Fruit fly (Drosophila melanogaster): ENCODE results near the gene FarO.
A peak's percentile ranks its signal among the peaks of the same experiment; 100 is the strongest.

The FarO gene

dm6 chrX:2219899-2220298, 16.2 kb upstream of the FarO start (continued):
- TF ChIP-seq CG17186 (GFP tag; optimal IDR thresholded peaks at IDR 0.05), result no peak
- no peak for TF ChIP-seq gce (GFP tag; IDR thresholded peaks at IDR 0.05)
- no peak for TF ChIP-seq CG10366 (GFP tag; IDR thresholded peaks at IDR 0.05)
- TF ChIP-seq CG1529 (GFP tag; optimal IDR thresholded peaks at IDR 0.05), result no peak
- TF ChIP-seq CG3847 (GFP tag; IDR thresholded peaks at IDR 0.05), result no peak
- no peak for TF ChIP-seq CG4617 (GFP tag; optimal IDR thresholded peaks at IDR 0.05; ENCODE audit: borderline replicate concordance)
- no peak for TF ChIP-seq az2 (GFP tag; optimal IDR thresholded peaks at IDR 0.05)
- TF ChIP-seq eyg (GFP tag; optimal IDR thresholded peaks at IDR 0.05), result no peak
- TF ChIP-seq chm (GFP tag; IDR thresholded peaks at IDR 0.05), result no peak
- TF ChIP-seq lbe (GFP tag; optimal IDR thresholded peaks at IDR 0.05), result no peak
- no peak for TF ChIP-seq BtbVII (GFP tag; optimal IDR thresholded peaks at IDR 0.05)
- TF ChIP-seq dm (GFP tag; optimal IDR thresholded peaks at IDR 0.05), result no peak
- TF ChIP-seq pros (GFP tag; optimal IDR thresholded peaks at IDR 0.05), result no peak
- TF ChIP-seq ems (GFP tag; optimal IDR thresholded peaks at IDR 0.05), result no peak
- no peak for TF ChIP-seq CG10959 (GFP tag; IDR thresholded peaks at IDR 0.05)
- TF ChIP-seq CG10654 (GFP tag; optimal IDR thresholded peaks at IDR 0.05), result no peak
- no peak for TF ChIP-seq Bgb (GFP tag; IDR thresholded peaks at IDR 0.05; ENCODE audit: partially characterized antibody)
- no peak for TF ChIP-seq Myb (GFP tag; optimal IDR thresholded peaks at IDR 0.05)
- no peak for TF ChIP-seq chif (GFP tag; optimal IDR thresholded peaks at IDR 0.05)
- TF ChIP-seq CG13775 (GFP tag; optimal IDR thresholded peaks at IDR 0.05), result no peak
- no peak for TF ChIP-seq bbx (GFP tag; IDR thresholded peaks at IDR 0.05; ENCODE audit: partially characterized antibody)
- TF ChIP-seq NFAT (GFP tag; IDR thresholded peaks at IDR 0.05), result no peak
- no peak for TF ChIP-seq CG13123 (GFP tag; optimal IDR thresholded peaks at IDR 0.05)
- TF ChIP-seq ATbp (GFP tag; optimal IDR thresholded peaks at IDR 0.05), result peak; percentile 2
- TF ChIP-seq cato (GFP tag; optimal IDR thresholded peaks at IDR 0.05; ENCODE audit: borderline replicate concordance), result no peak
- TF ChIP-seq Hmr (GFP tag; optimal IDR thresholded peaks at IDR 0.05), result no peak
- TF ChIP-seq cg (GFP tag; optimal IDR thresholded peaks at IDR 0.05), result no peak
- no peak for TF ChIP-seq sr (GFP tag; IDR thresholded peaks at IDR 0.05)
- TF ChIP-seq CG10543 (GFP tag; optimal IDR thresholded peaks at IDR 0.05), result no peak
- TF ChIP-seq p53 (GFP tag; optimal IDR thresholded peaks at IDR 0.05), result no peak
- TF ChIP-seq CG6272 (GFP tag; IDR thresholded peaks at IDR 0.05), result no peak
- no peak for TF ChIP-seq CoRest (tag; optimal IDR thresholded peaks at IDR 0.05)
- TF ChIP-seq CG8281 (tag; optimal IDR thresholded peaks at IDR 0.05), result no peak
- no peak for TF ChIP-seq CG3163 (GFP tag; optimal IDR thresholded peaks at IDR 0.05)
- no peak for TF ChIP-seq peb (GFP tag; IDR thresholded peaks at IDR 0.05)
- TF ChIP-seq Bdp1 (GFP tag; optimal IDR thresholded peaks at IDR 0.05), result no peak
- no peak for TF ChIP-seq CG5245 (GFP tag; optimal IDR thresholded peaks at IDR 0.05)
- TF ChIP-seq gsb-n (tag; optimal IDR thresholded peaks at IDR 0.05), result no peak
- TF ChIP-seq dati (GFP tag; IDR thresholded peaks at IDR 0.05), result no peak
- no peak for TF ChIP-seq CG8089 (GFP tag; optimal IDR thresholded peaks at IDR 0.05)
- peak; percentile 9 for TF ChIP-seq Ssrp (tag; optimal IDR thresholded peaks at IDR 0.05)
- TF ChIP-seq Antp (GFP tag; optimal IDR thresholded peaks at IDR 0.05), result no peak
- TF ChIP-seq CG2678 (tag; optimal IDR thresholded peaks at IDR 0.05), result peak; percentile 22
- TF ChIP-seq toy (GFP tag; IDR thresholded peaks at IDR 0.05), result no peak
- TF ChIP-seq CG12299 (tag; optimal IDR thresholded peaks at IDR 0.05), result no peak
- peak; percentile 58 for TF ChIP-seq Med (GFP tag)
- no peak for TF ChIP-seq Lhr (GFP tag; optimal IDR thresholded peaks at IDR 0.05)
- TF ChIP-seq croc (GFP tag; conservative IDR thresholded peaks at IDR 0.05), result no peak
- no peak for TF ChIP-seq sob (GFP tag; IDR thresholded peaks at IDR 0.05)
- no peak for TF ChIP-seq pan (optimal IDR thresholded peaks at IDR 0.05)
- no peak for TF ChIP-seq pan (GFP tag; optimal IDR thresholded peaks at IDR 0.05 in 1 of 2, IDR thresholded peaks at IDR 0.05 in 1 of 2)
- TF ChIP-seq CG17359 (tag; optimal IDR thresholded peaks at IDR 0.05), result no peak
- TF ChIP-seq Nf-YC (tag; optimal IDR thresholded peaks at IDR 0.05), result no peak
